Worm (Caenorhabditis elegans) whole organism, L4/young adult: ENCODE measurements around the gene ldp-1.
"Not testable (repeated sequence)": the region's sequence is repeated elsewhere in the genome, so short reads cannot be mapped to it uniquely, and the experiment has no call there.

Source experiments
- W03F9.2 ChIP-seq: fragments of 150-350 bp; optimal IDR thresholded peaks from 2 replicates; lab custom pipeline; 2014; ENCODE audit warnings: missing biosample characterization, missing genetic modification characterization
- dao-5 ChIP-seq: sonication (generic microtip); optimal IDR thresholded peaks from 2 replicates; lab custom pipeline; 2016; ENCODE audit warnings: missing genotype, missing genetic modification characterization, moderate library complexity, missing compliant biosample characterization
- him-1 ChIP-seq: sonication (generic microtip); optimal IDR thresholded peaks from 2 replicates; lab custom pipeline; 2016; ENCODE audit warnings: missing genotype, missing genetic modification reagents, missing genetic modification characterization, missing compliant biosample characterization

DNA sequence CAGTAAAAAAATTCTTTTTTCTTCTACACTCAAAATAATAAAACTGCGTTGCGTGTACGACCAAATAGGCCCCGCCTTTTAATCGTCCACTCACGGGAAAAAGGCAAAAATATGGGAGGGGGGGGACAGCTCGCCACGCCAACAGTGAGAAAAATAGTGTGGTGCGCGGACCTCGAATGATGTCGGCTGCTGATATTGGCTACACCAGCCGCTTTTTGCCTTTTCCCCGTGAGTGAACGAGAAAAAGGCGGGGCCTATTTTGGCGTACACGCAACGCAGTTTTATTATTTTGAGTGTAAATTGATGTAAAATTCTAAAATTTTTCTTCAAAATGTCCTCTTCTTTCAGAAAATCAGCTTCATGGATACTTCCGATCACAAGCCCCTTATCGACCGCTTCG, 37.0 kb upstream of the ldp-1 start, which contains the start of gene ztf-28:
- TF ChIP-seq him-1; dao-5 (tag; lab: Kevin White, UChicago); W03F9.2 (tag; lab: Kevin White, UChicago): not testable (repeated sequence)
